Worm (Caenorhabditis elegans): ENCODE results near the gene Y39A1A.3.

Gene Y39A1A.3

ce11 chrIII:10596387-10596786 is at the start of gene Y39A1A.3:
Y39A1A.3 (minus strand) TSS chrIII:10596487.
- TF ChIP-seq ztf-23 (GFP tag; IDR thresholded peaks at IDR 0.05) (no peak), klf-2 (GFP tag; conservative IDR thresholded peaks at IDR 0.05) (no peak)

ce11 chrIII:10642781-10643180 is 46.5 kb upstream of the Y39A1A.3 start, which contains the start of the genes dhs-11 and orc-1:
dhs-11 (minus strand) TSS chrIII:10642865.
orc-1 (plus strand) TSS chrIII:10643129.
- TF ChIP-seq ztf-23 (GFP tag; IDR thresholded peaks at IDR 0.05): no peak

- no peak for TF ChIP-seq T22C8.4 (GFP tag; IDR thresholded peaks at IDR 0.05)
Measured at ce11 chrIII:10638339-10639021, 42.2 kb upstream of the Y39A1A.3 start, which contains the start of gene Y39A1A.27. Y39A1A.27 (plus strand) TSS chrIII:10638971.

- TF ChIP-seq ref-1 (GFP tag; conservative IDR thresholded peaks at IDR 0.05): no peak
- TF ChIP-seq cog-1 (tag; optimal IDR thresholded peaks at IDR 0.05): no peak
Measured at ce11 chrIII:10637933-10638332, 41.6 kb upstream of the Y39A1A.3 start.

ce11 chrIII:10636493-10637031 is 40.3 kb upstream of the Y39A1A.3 start:
- no peak for TF ChIP-seq tab-1 (GFP tag; IDR thresholded peaks at IDR 0.05)
- TF ChIP-seq cog-1 (tag; optimal IDR thresholded peaks at IDR 0.05): no peak
- no peak for TF ChIP-seq ref-1 (GFP tag; conservative IDR thresholded peaks at IDR 0.05)
- TF ChIP-seq flt-1 (GFP tag; IDR thresholded peaks at IDR 0.05): no peak
- TF ChIP-seq ztf-23 (GFP tag; IDR thresholded peaks at IDR 0.05): no peak
- no peak for TF ChIP-seq T22C8.4 (GFP tag; IDR thresholded peaks at IDR 0.05)
- TF ChIP-seq med-1 (GFP tag; optimal IDR thresholded peaks at IDR 0.05; ENCODE audit: insufficient read depth): no peak
- TF ChIP-seq klf-2 (GFP tag; conservative IDR thresholded peaks at IDR 0.05): no peak
- no peak for TF ChIP-seq ztf-29 (GFP tag; IDR thresholded peaks at IDR 0.05)

ce11 chrIII:10634576-10634975 is 38.3 kb upstream of the Y39A1A.3 start:
- TF ChIP-seq flt-1 (GFP tag; IDR thresholded peaks at IDR 0.05) (no peak), ref-1 (GFP tag; conservative IDR thresholded peaks at IDR 0.05) (no peak), cog-1 (tag; optimal IDR thresholded peaks at IDR 0.05) (no peak), klf-2 (GFP tag; conservative IDR thresholded peaks at IDR 0.05) (no peak), med-1 (GFP tag; optimal IDR thresholded peaks at IDR 0.05; ENCODE audit: insufficient read depth) (no peak), ztf-29 (GFP tag; IDR thresholded peaks at IDR 0.05) (no peak), tab-1 (GFP tag; IDR thresholded peaks at IDR 0.05) (no peak), T22C8.4 (GFP tag; IDR thresholded peaks at IDR 0.05) (no peak), ztf-23 (GFP tag; IDR thresholded peaks at IDR 0.05) (no peak)

- TF ChIP-seq klf-2 (GFP tag; conservative IDR thresholded peaks at IDR 0.05): peak; percentile 30; the same call in 1 of the 2 replicates
- TF ChIP-seq tab-1 (GFP tag; IDR thresholded peaks at IDR 0.05): no peak
- TF ChIP-seq flt-1 (GFP tag; IDR thresholded peaks at IDR 0.05): peak; percentile 83
- peak; percentile 19 for TF ChIP-seq cog-1 (tag; optimal IDR thresholded peaks at IDR 0.05)
- 0 out of 2 replicates have a peak, but pooled peaks have one; percentile 60 for TF ChIP-seq ztf-23 (GFP tag; IDR thresholded peaks at IDR 0.05)
Measured at ce11 chrIII:10634034-10634433, 37.7 kb upstream of the Y39A1A.3 start.

ce11 chrIII:10633403-10633674 is 37.1 kb upstream of the Y39A1A.3 start, which contains the start of gene Y39A1A.9:
Y39A1A.9 (minus strand) TSS chrIII:10633501.
- TF ChIP-seq med-1 (GFP tag; optimal IDR thresholded peaks at IDR 0.05; ENCODE audit: insufficient read depth) (no peak), flt-1 (GFP tag; IDR thresholded peaks at IDR 0.05) (no peak), klf-2 (GFP tag; conservative IDR thresholded peaks at IDR 0.05) (no peak), ztf-29 (GFP tag; IDR thresholded peaks at IDR 0.05) (no peak), cog-1 (tag; optimal IDR thresholded peaks at IDR 0.05) (no peak), ref-1 (GFP tag; conservative IDR thresholded peaks at IDR 0.05) (no peak), tab-1 (GFP tag; IDR thresholded peaks at IDR 0.05) (no peak), ztf-23 (GFP tag; IDR thresholded peaks at IDR 0.05) (no peak), T22C8.4 (GFP tag; IDR thresholded peaks at IDR 0.05) (no peak)

ce11 chrIII:10632590-10633402 is 36.5 kb upstream of the Y39A1A.3 start, which contains the start of gene Y39A1A.10:
Y39A1A.10 (plus strand) TSS chrIII:10632728.
- TF ChIP-seq ztf-29 (GFP tag; IDR thresholded peaks at IDR 0.05): no peak
- TF ChIP-seq cog-1 (tag; optimal IDR thresholded peaks at IDR 0.05): no peak
- no peak for TF ChIP-seq flt-1 (GFP tag; IDR thresholded peaks at IDR 0.05)

- TF ChIP-seq med-1 (GFP tag; optimal IDR thresholded peaks at IDR 0.05; ENCODE audit: insufficient read depth) (no peak), ref-1 (GFP tag; conservative IDR thresholded peaks at IDR 0.05) (no peak), cog-1 (tag; optimal IDR thresholded peaks at IDR 0.05) (no peak), flt-1 (GFP tag; IDR thresholded peaks at IDR 0.05) (no peak), ztf-23 (GFP tag; IDR thresholded peaks at IDR 0.05) (no peak), klf-2 (GFP tag; conservative IDR thresholded peaks at IDR 0.05) (no peak), T22C8.4 (GFP tag; IDR thresholded peaks at IDR 0.05) (no peak), tab-1 (GFP tag; IDR thresholded peaks at IDR 0.05) (no peak), ztf-29 (GFP tag; IDR thresholded peaks at IDR 0.05) (no peak)
Measured at ce11 chrIII:10631870-10632509, 35.7 kb upstream of the Y39A1A.3 start.
